ENCODE assay signal across 2 worm cellular contexts in genomic region chrV:16725955-16726354, ce11.
A peak's percentile ranks its signal among the peaks of the same experiment; 100 is the strongest.
TF ChIP-seq lines count a peak whose summit lies in the region.

No protein-coding gene starts in this region.

TF ChIP-seq in whole organism, L4 larva, 104 proteins besides CTCF, POLR2A, EP300 and RAD21 (continued from another document):
- TF ChIP-seq ztf-7 (tag; optimal IDR thresholded peaks at IDR 0.05; lab: Kevin White, UChicago) (peak; percentile 80), mdt-29 (GFP tag; IDR thresholded peaks at IDR 0.05; lab: Robert Waterston, UW) (no peak), ZK546.5 (tag; optimal IDR thresholded peaks at IDR 0.05; lab: Kevin White, UChicago) (no peak), pqm-1 (tag; optimal IDR thresholded peaks at IDR 0.05; lab: Kevin White, UChicago) (peak; percentile 70), hlh-30 (tag; optimal IDR thresholded peaks at IDR 0.05; lab: Kevin White, UChicago; ENCODE audit: insufficient read depth) (peak; percentile 69), nhr-48 (tag; optimal IDR thresholded peaks at IDR 0.05; lab: Kevin White, UChicago) (peak; percentile 59), dpl-1 (GFP tag; optimal IDR thresholded peaks at IDR 0.05; lab: Kevin White, UChicago) (no peak), set-16 (GFP tag; IDR thresholded peaks at IDR 0.05; lab: Robert Waterston, UW) (no peak), zip-11 (GFP tag; IDR thresholded peaks at IDR 0.05; lab: Robert Waterston, UW) (no peak), daf-19 (GFP tag; conservative IDR thresholded peaks at IDR 0.05; lab: Robert Waterston, UW) (no peak), nhr-102 (tag; optimal IDR thresholded peaks at IDR 0.05; lab: Kevin White, UChicago) (peak; percentile 74), egl-27 (tag; optimal IDR thresholded peaks at IDR 0.05; lab: Kevin White, UChicago) (no peak), F37D6.2 (tag; optimal IDR thresholded peaks at IDR 0.05; lab: Kevin White, UChicago) (no peak), nhr-77 (tag; optimal IDR thresholded peaks at IDR 0.05; lab: Kevin White, UChicago) (peak; percentile 78), dve-1 (tag; optimal IDR thresholded peaks at IDR 0.05; lab: Kevin White, UChicago; ENCODE audit: insufficient read depth) (peak; percentile 93), dmd-8 (GFP tag; IDR thresholded peaks at IDR 0.05; lab: Robert Waterston, UW) (no peak), nhr-76 (tag; optimal IDR thresholded peaks at IDR 0.05; lab: Kevin White, UChicago) (no peak), zag-1 (tag; optimal IDR thresholded peaks at IDR 0.05; lab: Kevin White, UChicago) (no peak), ceh-44 (GFP tag; IDR thresholded peaks at IDR 0.05; lab: Robert Waterston, UW) (no peak), nhr-28 (tag; optimal IDR thresholded peaks at IDR 0.05; lab: Kevin White, UChicago) (peak; percentile 90), dmd-6 (GFP tag; IDR thresholded peaks at IDR 0.05; lab: Robert Waterston, UW) (peak; percentile 94), mdl-1 (tag; optimal IDR thresholded peaks at IDR 0.05; lab: Kevin White, UChicago) (peak in 1 of 2 experiments; percentile 13), D1046.2 (GFP tag; IDR thresholded peaks at IDR 0.05; lab: Robert Waterston, UW) (no peak)

TF ChIP-seq in whole organism, young adult, 124 proteins besides CTCF, POLR2A, EP300 and RAD21 (continued from another document):
- no peak for TF ChIP-seq nhr-179 (tag; optimal IDR thresholded peaks at IDR 0.05; lab: Kevin White, UChicago)
- TF ChIP-seq let-526 (GFP tag; IDR thresholded peaks at IDR 0.05; lab: Robert Waterston, UW), result no peak
- no peak for TF ChIP-seq Y95B8A.8 (GFP tag; IDR thresholded peaks at IDR 0.05; lab: Robert Waterston, UW)
- no peak for TF ChIP-seq F57C9.4 (tag; optimal IDR thresholded peaks at IDR 0.05; lab: Kevin White, UChicago)
- TF ChIP-seq ztf-28 (GFP tag; IDR thresholded peaks at IDR 0.05; lab: Robert Waterston, UW), result no peak
